Fruit fly (Drosophila melanogaster) whole organism, wandering third instar larva: ENCODE results near the gene ttk.

Experiments
- Abd-B ChIP-seq: fragments of >200 bp; optimal IDR thresholded peaks from 2 replicates; lab custom pipeline; 2017; ENCODE audit warnings: missing biosample characterization, missing genetic modification characterization
- CG32264 ChIP-seq: fragments of 200-800 bp; sonication (Bioruptor generic); optimal IDR thresholded peaks from 2 replicates; lab custom pipeline; 2016; ENCODE audit warnings: missing biosample characterization, missing genetic modification characterization
- CrebA ChIP-seq: fragments of 200-800 bp; sonication (Bioruptor generic); optimal IDR thresholded peaks from 2 replicates; lab custom pipeline; 2016; ENCODE audit warnings: missing biosample characterization, mild to moderate bottlenecking, missing genetic modification characterization, borderline replicate concordance
- Dfd ChIP-seq: fragments of >200 bp; optimal IDR thresholded peaks from 2 replicates; lab custom pipeline; 2017; ENCODE audit warnings: missing biosample characterization, missing genetic modification characterization
- Dif ChIP-seq: fragments of 200-275, 200-300 bp; sonication (Bioruptor generic); optimal IDR thresholded peaks from 2 replicates; lab custom pipeline; 2018; ENCODE audit warnings: missing biosample characterization, missing genetic modification characterization; ENCODE audit not compliant: partially characterized antibody
- HLH106 ChIP-seq: fragments of 200-800 bp; optimal IDR thresholded peaks from 3 replicates; lab custom pipeline; 2019; ENCODE audit warnings: missing biosample characterization, mild to moderate bottlenecking, missing genetic modification characterization, moderate library complexity
- Hnf4 ChIP-seq: fragments of 200-800 bp; sonication (Bioruptor generic); optimal IDR thresholded peaks from 2 replicates; lab custom pipeline; 2016; ENCODE audit warnings: missing biosample characterization, mild to moderate bottlenecking, missing genetic modification characterization
- Hr78 ChIP-seq: fragments of >200 bp; optimal IDR thresholded peaks from 2 replicates; lab custom pipeline; 2017; ENCODE audit warnings: missing biosample characterization, missing genetic modification characterization
- Hr83 ChIP-seq: fragments of 200-300 bp; sonication (Bioruptor generic); optimal IDR thresholded peaks from 2 replicates; lab custom pipeline; 2016; ENCODE audit warnings: missing biosample characterization, mild to moderate bottlenecking, missing genetic modification characterization, moderate library complexity; ENCODE audit not compliant: poor library complexity, severe bottlenecking
- Jra ChIP-seq: sonication (Bioruptor generic); optimal IDR thresholded peaks from 2 replicates; lab custom pipeline; 2016; ENCODE audit warnings: missing biosample characterization, missing genetic modification characterization
- Mio ChIP-seq: sonication (Bioruptor generic); optimal IDR thresholded peaks from 2 replicates; lab custom pipeline; 2016; ENCODE audit warnings: missing biosample characterization, missing genetic modification characterization
- N ChIP-seq: fragments of >200 bp; optimal IDR thresholded peaks from 2 replicates; lab custom pipeline; 2018; ENCODE audit warnings: missing biosample characterization, missing external identifiers, missing genetic modification characterization
- OdsH ChIP-seq: fragments of 200-800 bp; sonication (Bioruptor generic); optimal IDR thresholded peaks from 2 replicates; lab custom pipeline; 2016; ENCODE audit warnings: missing biosample characterization, mild to moderate bottlenecking, missing genetic modification characterization
- Rel ChIP-seq, 2 experiments: fragments of 200-800 bp; sonication (Bioruptor generic) in 1 of 2; optimal IDR thresholded peaks; 2 replicates in 1 of 2; 3 replicates in 1 of 2; lab custom pipeline; 2016 to 2019; ENCODE audit warnings: mild to moderate bottlenecking in 2 of 2, missing biosample characterization in 2 of 2, missing genetic modification characterization in 2 of 2, moderate library complexity in 1 of 2
- Sp1 ChIP-seq: fragments of 200-800 bp; sonication (Bioruptor generic); optimal IDR thresholded peaks from 3 replicates; lab custom pipeline; 2019; ENCODE audit warnings: missing biosample characterization, mild to moderate bottlenecking, missing genetic modification characterization, moderate library complexity
- Vsx2 ChIP-seq: fragments of 200-300, 225-300 bp; sonication (Bioruptor generic); optimal IDR thresholded peaks from 2 replicates; lab custom pipeline; 2018; ENCODE audit warnings: missing biosample characterization, missing genetic modification characterization; ENCODE audit not compliant: partially characterized antibody
- br ChIP-seq: fragments of 200-800 bp; sonication (Bioruptor generic); optimal IDR thresholded peaks from 2 replicates; lab custom pipeline; 2016; ENCODE audit warnings: missing biosample characterization, missing genetic modification characterization
- brk ChIP-seq: fragments of 200-800 bp; sonication (Bioruptor generic); optimal IDR thresholded peaks from 2 replicates; lab custom pipeline; 2016; ENCODE audit warnings: missing biosample characterization, mild to moderate bottlenecking, missing genetic modification characterization
- dl ChIP-seq, 2 experiments: fragments of 175-275, 200-275 bp in 1 of 2; fragments of 200-275 bp in 1 of 2; sonication (Bioruptor generic); optimal IDR thresholded peaks; lab custom pipeline; 2018; ENCODE audit warnings: mild to moderate bottlenecking in 2 of 2, missing biosample characterization in 2 of 2, missing genetic modification characterization in 2 of 2, moderate library complexity in 2 of 2; ENCODE audit not compliant: partially characterized antibody in 2 of 2, insufficient read depth in 1 of 2
- dmrt93B ChIP-seq: fragments of 200-800 bp; sonication (Bioruptor generic); optimal IDR thresholded peaks from 2 replicates; lab custom pipeline; 2018; ENCODE audit warnings: missing biosample characterization, mild to moderate bottlenecking, missing genetic modification characterization
- foxo ChIP-seq, 2 experiments: fragments of 200-800 bp; sonication (Bioruptor generic); optimal IDR thresholded peaks; 2 replicates in 1 of 2; 3 replicates in 1 of 2; lab custom pipeline; 2016 to 2017; ENCODE audit warnings: missing biosample characterization in 2 of 2, missing genetic modification characterization in 2 of 2
- fru ChIP-seq: fragments of 200-800 bp; sonication (Bioruptor generic); optimal IDR thresholded peaks from 3 replicates; lab custom pipeline; 2016; ENCODE audit warnings: missing biosample characterization, mild to moderate bottlenecking, missing genetic modification characterization
- h ChIP-seq: fragments of 200-800 bp; sonication (Bioruptor generic); optimal IDR thresholded peaks from 3 replicates; lab custom pipeline; 2016; ENCODE audit warnings: missing biosample characterization, mild to moderate bottlenecking, missing genetic modification characterization
- jim ChIP-seq: fragments of 175-275, 200-325 bp; sonication (Bioruptor generic); optimal IDR thresholded peaks from 2 replicates; lab custom pipeline; 2016; ENCODE audit warnings: missing biosample characterization, mild to moderate bottlenecking, missing genetic modification characterization
- lola ChIP-seq: fragments of >200 bp; optimal IDR thresholded peaks from 2 replicates; lab custom pipeline; 2017; ENCODE audit warnings: missing biosample characterization, missing genetic modification characterization
- psq ChIP-seq: fragments of 200-800 bp; sonication (Bioruptor generic); optimal IDR thresholded peaks from 3 replicates; lab custom pipeline; 2017; ENCODE audit warnings: missing biosample characterization, mild to moderate bottlenecking, missing genetic modification characterization, moderate library complexity
- rgr ChIP-seq: fragments of 200-800 bp; sonication (Bioruptor generic); optimal IDR thresholded peaks from 3 replicates; lab custom pipeline; 2016; ENCODE audit warnings: missing biosample characterization, mild to moderate bottlenecking, missing genetic modification characterization
- sv ChIP-seq: fragments of 200-800 bp; sonication (Bioruptor generic); optimal IDR thresholded peaks from 3 replicates; lab custom pipeline; 2016; ENCODE audit warnings: missing biosample characterization, missing genetic modification characterization
- tai ChIP-seq: sonication (Bioruptor generic); optimal IDR thresholded peaks from 2 replicates; lab custom pipeline; 2016; ENCODE audit warnings: missing biosample characterization, missing genetic modification characterization
- woc ChIP-seq: sonication (Bioruptor generic); optimal IDR thresholded peaks from 2 replicates; lab custom pipeline; 2016; ENCODE audit warnings: missing biosample characterization, mild to moderate bottlenecking, missing genetic modification characterization

ttk gene

dm6 chr3R:31720112-31720511 lies 6.4 kb downstream of the ttk start:
- no peak for TF ChIP-seq dmrt93B (GFP tag; lab: Kevin White, UChicago)
- no peak for TF ChIP-seq dl (GFP tag; optimal IDR thresholded peaks at IDR 0.05; lab: Kevin White, UChicago; ENCODE audit: insufficient read depth in 1 of 2, partially characterized antibody in 2 of 2)
- no peak for TF ChIP-seq h (GFP tag; lab: Kevin White, UChicago)
- TF ChIP-seq br (GFP tag; lab: Kevin White, UChicago) = no peak
- no peak for TF ChIP-seq Abd-B (GFP tag; lab: Kevin White, UChicago)
- no peak for TF ChIP-seq Mio (GFP tag; lab: Kevin White, UChicago)
- TF ChIP-seq CG32264 (GFP tag; lab: Kevin White, UChicago) = no peak
- no peak for TF ChIP-seq N (GFP tag; lab: Kevin White, UChicago)
- no peak for TF ChIP-seq tai (GFP tag; lab: Kevin White, UChicago)
- no peak for TF ChIP-seq woc (GFP tag; lab: Kevin White, UChicago)
- TF ChIP-seq Dfd (GFP tag; lab: Kevin White, UChicago) = no peak
- no peak for TF ChIP-seq HLH106 (tag; lab: Kevin White, UChicago)
- no peak for TF ChIP-seq Hr83 (GFP tag; lab: Kevin White, UChicago)
- no peak for TF ChIP-seq OdsH
- TF ChIP-seq Sp1 = no peak
- no peak for TF ChIP-seq Rel (GFP tag; optimal IDR thresholded peaks at IDR 0.05; lab: Kevin White, UChicago)
- no peak for TF ChIP-seq Rel (tag; optimal IDR thresholded peaks at IDR 0.05; lab: Kevin White, UChicago)
- TF ChIP-seq jim (GFP tag; lab: Kevin White, UChicago) = no peak
- no peak for TF ChIP-seq fru
- TF ChIP-seq Vsx2 (GFP tag; lab: Kevin White, UChicago) = no peak

dm6 chr3R:31721466-31721865 lies 7.8 kb downstream of the ttk start:
- TF ChIP-seq woc (GFP tag; lab: Kevin White, UChicago) = no peak
- no peak for TF ChIP-seq lola
- no peak for TF ChIP-seq Dfd (GFP tag; lab: Kevin White, UChicago)
- TF ChIP-seq foxo (GFP tag; optimal IDR thresholded peaks at IDR 0.05; lab: Kevin White, UChicago) = no peak
- no peak for TF ChIP-seq dl (GFP tag; optimal IDR thresholded peaks at IDR 0.05; lab: Kevin White, UChicago; ENCODE audit: insufficient read depth in 1 of 2, partially characterized antibody in 2 of 2)
- TF ChIP-seq Sp1 = no peak
- no peak for TF ChIP-seq jim (GFP tag; lab: Kevin White, UChicago)
- TF ChIP-seq dmrt93B (GFP tag; lab: Kevin White, UChicago) = no peak
- TF ChIP-seq tai (GFP tag; lab: Kevin White, UChicago) = no peak
- TF ChIP-seq CG32264 (GFP tag; lab: Kevin White, UChicago) = no peak
- no peak for TF ChIP-seq CrebA
- TF ChIP-seq sv (GFP tag; lab: Kevin White, UChicago) = no peak
- no peak for TF ChIP-seq rgr (GFP tag; lab: Kevin White, UChicago)
- TF ChIP-seq Abd-B (GFP tag; lab: Kevin White, UChicago) = no peak
- no peak for TF ChIP-seq Hr78
- no peak for TF ChIP-seq Jra
- no peak for TF ChIP-seq Hr83 (GFP tag; lab: Kevin White, UChicago)
- TF ChIP-seq Hnf4 (GFP tag; lab: Kevin White, UChicago) = no peak
- TF ChIP-seq, all 38 proteins: peak for 0

- TF ChIP-seq dl (GFP tag; optimal IDR thresholded peaks at IDR 0.05; lab: Kevin White, UChicago; ENCODE audit: insufficient read depth in 1 of 2, partially characterized antibody in 2 of 2) (peak in 1 of 2 experiments; percentile 20), Dif (GFP tag; lab: Kevin White, UChicago) (peak; percentile 14), brk (no peak), CG32264 (GFP tag; lab: Kevin White, UChicago) (no peak), Hr83 (GFP tag; lab: Kevin White, UChicago) (peak; percentile 0)
Observed at dm6 chr3R:31721958-31722357, 8.3 kb downstream of the ttk start.

dm6 chr3R:31723206-31723933 lies 9.7 kb downstream of the ttk start:
- no peak for TF ChIP-seq foxo (GFP tag; optimal IDR thresholded peaks at IDR 0.05; lab: Kevin White, UChicago)
- peak; percentile 50 for TF ChIP-seq Dfd (GFP tag; lab: Kevin White, UChicago)
- no peak for TF ChIP-seq Rel (GFP tag; optimal IDR thresholded peaks at IDR 0.05; lab: Kevin White, UChicago)
- no peak for TF ChIP-seq Rel (tag; optimal IDR thresholded peaks at IDR 0.05; lab: Kevin White, UChicago)
- TF ChIP-seq psq (GFP tag; lab: Kevin White, UChicago) = no peak
- TF ChIP-seq lola = no peak
- TF ChIP-seq br (GFP tag; lab: Kevin White, UChicago) = no peak
